Fruit fly (Drosophila melanogaster): ENCODE results near the gene CG4364.

DNA sequence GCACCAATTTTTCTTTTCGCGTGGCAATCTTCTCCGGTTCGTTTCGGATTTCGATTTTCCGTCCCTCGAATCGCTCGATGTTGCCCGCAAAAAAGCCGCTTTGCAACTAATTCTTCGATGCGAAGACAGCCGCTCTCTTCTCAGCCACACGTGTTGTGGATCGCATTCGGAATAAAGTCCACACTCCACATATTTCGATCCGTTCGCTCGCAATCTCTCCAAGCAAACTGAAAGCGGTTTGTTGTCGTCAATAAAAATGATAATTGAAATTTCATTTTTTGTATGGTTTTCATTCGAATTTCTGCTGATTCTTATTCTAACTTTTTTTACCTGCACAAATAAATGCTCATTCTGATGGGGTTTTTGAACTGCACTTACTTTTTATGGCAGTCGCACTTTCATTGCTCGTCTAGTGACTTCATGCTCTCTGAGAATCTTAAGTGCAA lies 5.2 kb downstream of the CG4364 start, which contains the start of gene CG31710:
- no peak for TF ChIP-seq psq (optimal IDR thresholded peaks at IDR 0.05)
- no peak for TF ChIP-seq h (optimal IDR thresholded peaks at IDR 0.05)
- TF ChIP-seq insv (optimal IDR thresholded peaks at IDR 0.05) = no peak
- no peak for TF ChIP-seq ttk (optimal IDR thresholded peaks at IDR 0.05)
- no peak for TF ChIP-seq Myc (optimal IDR thresholded peaks at IDR 0.05)
- no peak for TF ChIP-seq Sin3A (optimal IDR thresholded peaks at IDR 0.05)
